Worm (Caenorhabditis elegans) whole organism, L4 larva: ENCODE measurements around the gene Y49F6B.20.

Experiments used
- D1046.2 ChIP-seq: fragments of 200-800 bp; sonication (Bioruptor generic); IDR thresholded peaks from 2 replicates; pipeline ENCODE4 v1.3.6; 2022; ENCODE audit warnings: missing genetic modification characterization, missing compliant biosample characterization
- F44E2.7 ChIP-seq: fragments of 200-800 bp; sonication (Bioruptor generic); IDR thresholded peaks from 2 replicates; pipeline ENCODE4 v2.1.2; 2022; ENCODE audit warnings: missing genetic modification characterization, missing compliant biosample characterization
- R02D3.7 ChIP-seq: fragments of 150-350 bp; sonication (generic microtip); optimal IDR thresholded peaks from 3 replicates; lab custom pipeline; 2014; ENCODE audit warnings: missing biosample characterization, missing genetic modification characterization
- T26A8.4 ChIP-seq: fragments of 200-800 bp; sonication (Bioruptor generic); IDR thresholded peaks from 2 replicates; pipeline ENCODE4 v1.3.6; 2022; ENCODE audit warnings: missing genetic modification characterization, missing compliant biosample characterization
- Y105C5A.15 ChIP-seq: fragments of 200-800 bp; sonication (Bioruptor generic); IDR thresholded peaks from 2 replicates; pipeline ENCODE4 v1.3.6; 2022; ENCODE audit warnings: missing genetic modification characterization, missing compliant biosample characterization
- ZK546.5 ChIP-seq, 2 experiments: sonication (generic microtip); optimal IDR thresholded peaks; 2 replicates each; lab custom pipeline; 2017; ENCODE audit warnings: missing biosample characterization in 2 of 2, missing genetic modification characterization in 2 of 2
- aha-1 ChIP-seq: fragments of 150-350 bp; peaks from one replicate; lab custom pipeline; 2014; ENCODE audit warnings: missing biosample characterization, missing genetic modification characterization
- ama-1 ChIP-seq: fragments of 150-350 bp; optimal IDR thresholded peaks from 2 replicates; lab custom pipeline; 2014; ENCODE audit warnings: inconsistent platforms, mixed read lengths
- ceh-32 ChIP-seq: sonication (generic microtip); optimal IDR thresholded peaks from 2 replicates; lab custom pipeline; 2016; ENCODE audit warnings: mild to moderate bottlenecking, missing genetic modification characterization, missing compliant biosample characterization; ENCODE audit not compliant: poor library complexity
- ceh-62 ChIP-seq: sonication (generic microtip); optimal IDR thresholded peaks from 2 replicates; lab custom pipeline; 2017; ENCODE audit warnings: missing biosample characterization, missing genetic modification characterization
- ceh-82 ChIP-seq: sonication (generic microtip); optimal IDR thresholded peaks from 2 replicates; lab custom pipeline; 2017; ENCODE audit warnings: missing biosample characterization, missing genetic modification characterization
- ces-1 ChIP-seq: fragments of 150-350 bp; sonication (generic microtip); optimal IDR thresholded peaks from 4 replicates; lab custom pipeline; 2014; ENCODE audit warnings: missing biosample characterization, missing genetic modification reagents, missing genetic modification characterization
- cey-2 ChIP-seq: sonication (generic microtip); optimal IDR thresholded peaks from 3 replicates; lab custom pipeline; 2017; ENCODE audit warnings: missing genetic modification characterization, mild to moderate bottlenecking, missing compliant biosample characterization, antibody characterized with exemption, borderline replicate concordance; ENCODE audit not compliant: insufficient read depth
- ctbp-1 ChIP-seq: fragments of 200-800 bp; sonication (Bioruptor generic); IDR thresholded peaks from 2 replicates; pipeline ENCODE4 v1.3.6; 2022; ENCODE audit warnings: missing genetic modification reagents, missing genetic modification characterization, missing compliant biosample characterization
- daf-12 ChIP-seq: fragments of 150-350 bp; optimal IDR thresholded peaks from 2 replicates; lab custom pipeline; 2014; ENCODE audit warnings: missing biosample characterization, missing genetic modification reagents, missing genetic modification characterization
- daf-19 ChIP-seq: fragments of 200-800 bp; sonication (Bioruptor generic); conservative IDR thresholded peaks from 2 replicates; pipeline ENCODE4 v1.3.6; 2022; ENCODE audit warnings: missing genetic modification characterization, missing compliant biosample characterization
- dmd-9 ChIP-seq: fragments of 200-800 bp; sonication (Bioruptor generic); IDR thresholded peaks from 2 replicates; pipeline ENCODE4 v1.3.6; 2022; ENCODE audit warnings: missing genetic modification reagents, missing genetic modification characterization, missing compliant biosample characterization
- duxl-1 ChIP-seq: sonication (generic microtip); optimal IDR thresholded peaks from 2 replicates; lab custom pipeline; 2016; ENCODE audit warnings: mild to moderate bottlenecking, missing genetic modification characterization, moderate library complexity, missing compliant biosample characterization; ENCODE audit not compliant: poor library complexity
- dve-1 ChIP-seq: sonication (generic microtip); optimal IDR thresholded peaks from 2 replicates; lab custom pipeline; 2017; ENCODE audit warnings: antibody characterized with exemption, mild to moderate bottlenecking, missing genetic modification characterization, missing compliant biosample characterization; ENCODE audit not compliant: insufficient read depth
- egl-43 ChIP-seq: fragments of 200-800 bp; sonication (Bioruptor generic); IDR thresholded peaks from 2 replicates; pipeline ENCODE4 v1.3.6; 2022; ENCODE audit warnings: missing genetic modification reagents, missing genetic modification characterization, missing compliant biosample characterization
- fkh-10 ChIP-seq: fragments of 150-350 bp; optimal IDR thresholded peaks from 2 replicates; lab custom pipeline; 2014; ENCODE audit warnings: missing biosample characterization, missing genetic modification reagents, missing genetic modification characterization
- gei-8 ChIP-seq: fragments of 200-800 bp; sonication (Bioruptor generic); optimal IDR thresholded peaks from 2 replicates; lab custom pipeline; 2018; ENCODE audit warnings: mild to moderate bottlenecking, missing genetic modification characterization, missing compliant biosample characterization
- hif-1 ChIP-seq, 2 experiments: sonication (generic microtip); optimal IDR thresholded peaks; 2 replicates each; lab custom pipeline; 2016 to 2017; ENCODE audit warnings: missing compliant biosample characterization in 2 of 2, missing genetic modification characterization in 2 of 2, missing genetic modification reagents in 2 of 2, missing genotype in 2 of 2, mild to moderate bottlenecking in 1 of 2
- hmg-1.1 ChIP-seq: fragments of 200-800 bp; sonication (Bioruptor generic); IDR thresholded peaks from 2 replicates; pipeline ENCODE4 v1.3.6; 2022; ENCODE audit warnings: missing genetic modification reagents, missing genetic modification characterization, missing compliant biosample characterization
- jun-1 ChIP-seq: fragments of 150-350 bp; optimal IDR thresholded peaks from 2 replicates; lab custom pipeline; 2014; ENCODE audit warnings: missing biosample characterization, missing genetic modification reagents, missing genetic modification characterization
- lin-29 ChIP-seq: fragments of 200-800 bp; sonication (Bioruptor generic); IDR thresholded peaks from 2 replicates; pipeline ENCODE4 v1.3.6; 2022; ENCODE audit warnings: missing genetic modification reagents, missing genetic modification characterization, missing compliant biosample characterization
- lsy-2 ChIP-seq, 2 experiments: fragments of 150-350 bp in 1 of 2; sonication (generic microtip) in 1 of 2; optimal IDR thresholded peaks; 2 replicates each; lab custom pipeline; 2014 to 2017; ENCODE audit warnings: missing biosample characterization in 2 of 2, missing genetic modification characterization in 2 of 2
- mdl-1 ChIP-seq, 2 experiments: fragments of 150-350 bp in 1 of 2; sonication (generic microtip) in 1 of 2; optimal IDR thresholded peaks; 2 replicates each; lab custom pipeline; 2014 to 2017; ENCODE audit warnings: missing biosample characterization in 2 of 2, missing genetic modification characterization in 2 of 2
- mdt-29 ChIP-seq: fragments of 200-800 bp; sonication (Bioruptor generic); IDR thresholded peaks from 2 replicates; pipeline ENCODE4 v1.3.6; 2022; ENCODE audit warnings: missing genetic modification reagents, missing genetic modification characterization, missing compliant biosample characterization
- mes-2 ChIP-seq: sonication (generic microtip); optimal IDR thresholded peaks from 2 replicates; lab custom pipeline; 2016; ENCODE audit warnings: missing genotype, mild to moderate bottlenecking, missing genetic modification characterization, missing compliant biosample characterization; ENCODE audit not compliant: poor library complexity, severe bottlenecking
- nhr-11 ChIP-seq: fragments of 150-350 bp; optimal IDR thresholded peaks from 2 replicates; lab custom pipeline; 2014; ENCODE audit warnings: missing biosample characterization, missing genetic modification characterization
- nhr-111 ChIP-seq: fragments of 200-800 bp; sonication (Bioruptor generic); optimal IDR thresholded peaks from 2 replicates; lab custom pipeline; 2018; ENCODE audit warnings: mild to moderate bottlenecking, missing genetic modification characterization, missing compliant biosample characterization
- nhr-237 ChIP-seq: sonication (generic microtip); optimal IDR thresholded peaks from 2 replicates; lab custom pipeline; 2017; ENCODE audit warnings: missing biosample characterization, missing genetic modification characterization
- nhr-28 ChIP-seq: fragments of 150-350 bp; optimal IDR thresholded peaks from 2 replicates; lab custom pipeline; 2014; ENCODE audit warnings: missing biosample characterization, missing genetic modification characterization
- nhr-41 ChIP-seq: fragments of 200-800 bp; sonication (Bioruptor generic); IDR thresholded peaks from 2 replicates; pipeline ENCODE4 v1.3.6; 2022; ENCODE audit warnings: missing genetic modification reagents, missing genetic modification characterization, missing compliant biosample characterization
- nhr-48 ChIP-seq: sonication (generic microtip); optimal IDR thresholded peaks from 2 replicates; lab custom pipeline; 2016; ENCODE audit warnings: mild to moderate bottlenecking, missing genetic modification characterization, missing compliant biosample characterization
- nhr-76 ChIP-seq: fragments of 150-350 bp; optimal IDR thresholded peaks from 2 replicates; lab custom pipeline; 2014; ENCODE audit warnings: missing biosample characterization, missing genetic modification characterization
- php-3 ChIP-seq: fragments of 200-800 bp; sonication (Bioruptor generic); IDR thresholded peaks from 2 replicates; pipeline ENCODE4 v1.3.6; 2022; ENCODE audit warnings: missing genetic modification reagents, missing genetic modification characterization, missing compliant biosample characterization
- pqm-1 ChIP-seq: sonication (generic microtip); optimal IDR thresholded peaks from 2 replicates; lab custom pipeline; 2017; ENCODE audit warnings: missing biosample characterization, missing genetic modification characterization
- rbr-2 ChIP-seq: sonication (generic microtip); optimal IDR thresholded peaks from 2 replicates; lab custom pipeline; 2016; ENCODE audit warnings: missing genotype, missing genetic modification characterization, missing compliant biosample characterization
- sdz-12 ChIP-seq: fragments of 200-800 bp; sonication (Bioruptor generic); optimal IDR thresholded peaks from 2 replicates; lab custom pipeline; 2018; ENCODE audit warnings: mild to moderate bottlenecking, missing genetic modification characterization, missing compliant biosample characterization
- skn-1 ChIP-seq: fragments of 150-350 bp; optimal IDR thresholded peaks from 2 replicates; lab custom pipeline; 2014; ENCODE audit warnings: missing biosample characterization, missing genetic modification characterization
- snpc-4 ChIP-seq: fragments of 150-350 bp; optimal IDR thresholded peaks from 2 replicates; lab custom pipeline; 2014; ENCODE audit warnings: missing biosample characterization, missing genetic modification characterization
- tag-97 ChIP-seq: fragments of 200-800 bp; sonication (Bioruptor generic); IDR thresholded peaks from 2 replicates; pipeline ENCODE4 v1.3.6; 2022; ENCODE audit warnings: missing genetic modification characterization, missing compliant biosample characterization
- tra-1 ChIP-seq: fragments of 200-800 bp; sonication (Bioruptor generic); IDR thresholded peaks from 2 replicates; pipeline ENCODE4 v1.3.6; 2022; ENCODE audit warnings: missing genetic modification reagents, missing genetic modification characterization, missing compliant biosample characterization
- unc-39 ChIP-seq: sonication (generic microtip); optimal IDR thresholded peaks from 2 replicates; lab custom pipeline; 2017; ENCODE audit warnings: missing biosample characterization, missing genetic modification characterization
- zip-2 ChIP-seq: fragments of 150-350 bp; optimal IDR thresholded peaks from 2 replicates; lab custom pipeline; 2014; ENCODE audit warnings: missing biosample characterization, missing genetic modification characterization
- ztf-11 ChIP-seq: fragments of 150-350 bp; optimal IDR thresholded peaks from 2 replicates; lab custom pipeline; 2014; ENCODE audit warnings: missing biosample characterization, missing genetic modification characterization

Y49F6B.20 gene

ce11 chrII:3470549-3470948 lies at the start of gene Y49F6B.20:
Gene Y49F6B.20, minus strand, starts transcription at chrII:3470649.
- no peak for TF ChIP-seq duxl-1 (tag; lab: Kevin White, UChicago)
- TF ChIP-seq T26A8.4 (GFP tag; lab: Robert Waterston, UW) = no peak
- no peak for TF ChIP-seq tra-1 (GFP tag; lab: Robert Waterston, UW)
- no peak for TF ChIP-seq R02D3.7 (tag; lab: Kevin White, UChicago)
- TF ChIP-seq dve-1 (tag; lab: Kevin White, UChicago) = no peak
- TF ChIP-seq lsy-2 (tag; optimal IDR thresholded peaks at IDR 0.05; lab: Kevin White, UChicago) = no peak
- TF ChIP-seq snpc-4 (tag; lab: Kevin White, UChicago) = no peak
- no peak for TF ChIP-seq daf-12
- no peak for TF ChIP-seq ceh-62 (tag; lab: Kevin White, UChicago)

- no peak for TF ChIP-seq nhr-11 (tag; lab: Kevin White, UChicago)
- 0 out of 2 replicates have a peak, but pooled peaks have one; percentile 63 for TF ChIP-seq mdt-29 (GFP tag; lab: Robert Waterston, UW)
- peak in 1 of 2 experiments; percentile 11 for TF ChIP-seq mdl-1 (tag; optimal IDR thresholded peaks at IDR 0.05; lab: Kevin White, UChicago)
- peak; percentile 67 for TF ChIP-seq duxl-1 (tag; lab: Kevin White, UChicago)
- no peak for TF ChIP-seq tag-97 (GFP tag; lab: Robert Waterston, UW)
- TF ChIP-seq php-3 = no peak; the same call in 1 of the 2 replicates
- no peak for TF ChIP-seq daf-12
- TF ChIP-seq unc-39 = no peak
- TF ChIP-seq hmg-1.1 (GFP tag; lab: Robert Waterston, UW) = peak; percentile 84
- TF ChIP-seq nhr-48 (tag; lab: Kevin White, UChicago) = peak; percentile 82
- peak; percentile 73; the same call in 1 of the 2 replicates for TF ChIP-seq D1046.2 (GFP tag; lab: Robert Waterston, UW)
- TF ChIP-seq zip-2 (tag; lab: Kevin White, UChicago) = peak; percentile 65
- peak in 1 of 2 experiments; percentile 45 for TF ChIP-seq hif-1 (tag; optimal IDR thresholded peaks at IDR 0.05; lab: Kevin White, UChicago)
- TF ChIP-seq dmd-9 = peak; percentile 78
- peak; percentile 60 for TF ChIP-seq jun-1 (tag; lab: Kevin White, UChicago)
- no peak for TF ChIP-seq ztf-11
- no peak; the same call in 1 of the 2 replicates for TF ChIP-seq nhr-41 (GFP tag; lab: Robert Waterston, UW)
- no peak for TF ChIP-seq skn-1 (tag; lab: Kevin White, UChicago)
- TF ChIP-seq egl-43 (GFP tag; lab: Robert Waterston, UW) = peak; percentile 91
- TF ChIP-seq ZK546.5 (tag; optimal IDR thresholded peaks at IDR 0.05; lab: Kevin White, UChicago) = no peak
- peak; percentile 98 for TF ChIP-seq aha-1
- peak; percentile 27 for TF ChIP-seq cey-2
- peak; percentile 11 for TF ChIP-seq nhr-111 (GFP tag; lab: Kevin White, UChicago)
- TF ChIP-seq nhr-76 = no peak
- TF ChIP-seq lin-29 = 0 out of 2 replicates have a peak, but pooled peaks have one; percentile 10
- TF ChIP-seq ctbp-1 = peak; percentile 74
- peak; percentile 58 for TF ChIP-seq mes-2 (tag; lab: Kevin White, UChicago)
- TF ChIP-seq sdz-12 = peak; percentile 34
- TF ChIP-seq daf-19 = no peak
- no peak for TF ChIP-seq ces-1 (GFP tag; lab: Kevin White, UChicago)
- peak; percentile 83 for TF ChIP-seq rbr-2 (tag; lab: Kevin White, UChicago)
- peak; percentile 99 for TF ChIP-seq dve-1 (tag; lab: Kevin White, UChicago)
- TF ChIP-seq Y105C5A.15 (GFP tag; lab: Robert Waterston, UW) = peak; percentile 31; the same call in 1 of the 2 replicates
- TF ChIP-seq pqm-1 (tag; lab: Kevin White, UChicago) = no peak
- peak; percentile 30 for TF ChIP-seq fkh-10 (GFP tag; lab: Kevin White, UChicago)
- TF ChIP-seq ceh-32 (tag; lab: Kevin White, UChicago) = no peak
- no peak for TF ChIP-seq ceh-62 (tag; lab: Kevin White, UChicago)
- TF ChIP-seq ceh-82 (tag; lab: Kevin White, UChicago) = no peak
- no peak for TF ChIP-seq nhr-237 (tag; lab: Kevin White, UChicago)
- no peak for TF ChIP-seq ama-1 (lab: Kevin White, UChicago)
- peak; percentile 54 for TF ChIP-seq nhr-28
- no peak for TF ChIP-seq F44E2.7
- TF ChIP-seq gei-8 = peak; percentile 46
Observed at ce11 chrII:3518961-3519544, 48.6 kb upstream of the Y49F6B.20 start, which contains the start of gene clec-126. Gene clec-126, plus strand, starts transcription at chrII:3519494.
